Worm (Caenorhabditis elegans): Measurements from ENCODE around the gene T27C5.10.

- no peak for TF ChIP-seq tbx-7 (tag; optimal IDR thresholded peaks at IDR 0.05)
- TF ChIP-seq odd-2 (tag; optimal IDR thresholded peaks at IDR 0.05), result no peak
- TF ChIP-seq unc-86 (tag; optimal IDR thresholded peaks at IDR 0.05), result no peak
- TF ChIP-seq syd-9 (tag; optimal IDR thresholded peaks at IDR 0.05), result no peak
- TF ChIP-seq F13H6.1 (tag; optimal IDR thresholded peaks at IDR 0.05), result no peak
- TF ChIP-seq nhr-11 (tag; optimal IDR thresholded peaks at IDR 0.05), result no peak
- no peak for TF ChIP-seq K09A11.1 (tag; optimal IDR thresholded peaks at IDR 0.05; ENCODE audit: insufficient read depth)
- no peak for TF ChIP-seq pqm-1 (tag; optimal IDR thresholded peaks at IDR 0.05)
- TF ChIP-seq ama-1 (optimal IDR thresholded peaks at IDR 0.05), result no peak
These were observed at the start of gene T27C5.10 for ce11 chrV:17430066-17430465.

All from whole organism, late embryonic.